Fruit fly (Drosophila melanogaster) whole organism, embryonic: ENCODE measurements around the gene CG6163.

Source experiments
- CG12299 ChIP-seq: fragments of 200-800 bp; sonication (Bioruptor generic); optimal IDR thresholded peaks from 2 replicates; lab custom pipeline; 2018; ENCODE audit warnings: missing biosample characterization, mild to moderate bottlenecking, missing genetic modification characterization
- CG5245 ChIP-seq: fragments of 200-800 bp; sonication (Bioruptor generic); optimal IDR thresholded peaks from 3 replicates; lab custom pipeline; 2016; ENCODE audit warnings: missing biosample characterization, missing genetic modification characterization
- CG8924 ChIP-seq: fragments of 200-800 bp; optimal IDR thresholded peaks from 3 replicates; lab custom pipeline; 2019; ENCODE audit warnings: missing biosample characterization, mild to moderate bottlenecking, missing genetic modification characterization, moderate library complexity
- Dip2 ChIP-seq: fragments of 200-800 bp; sonication (Bioruptor generic); IDR thresholded peaks from 2 replicates; pipeline ENCODE4 v1.3.6; 2022; ENCODE audit warnings: missing biosample characterization, missing genetic modification characterization
- Ets97D ChIP-seq: fragments of 200-800 bp; sonication (Bioruptor generic); optimal IDR thresholded peaks from 3 replicates; lab custom pipeline; 2016; ENCODE audit warnings: missing biosample characterization, missing genetic modification characterization
- NFAT ChIP-seq: fragments of 200-800 bp; sonication (Bioruptor generic); IDR thresholded peaks from 2 replicates; pipeline ENCODE4 v1.3.6; 2022; ENCODE audit warnings: missing biosample characterization, missing genetic modification characterization
- Tbp ChIP-seq: fragments of >200 bp; optimal IDR thresholded peaks from 2 replicates; lab custom pipeline; 2018; ENCODE audit warnings: missing biosample characterization, missing genetic modification characterization
- chinmo ChIP-seq: fragments of 200-800 bp; sonication (Bioruptor generic); IDR thresholded peaks from 4 replicates; pipeline ENCODE4 v1.3.6; 2022; ENCODE audit warnings: missing biosample characterization, missing genetic modification characterization; ENCODE audit not compliant: partially characterized antibody
- lab ChIP-seq: fragments of 200-800 bp; sonication (Bioruptor generic); optimal IDR thresholded peaks from 3 replicates; lab custom pipeline; 2017; ENCODE audit warnings: missing biosample characterization, missing genetic modification characterization, mild to moderate bottlenecking, moderate library complexity, missing genetic modification reagents

- TF ChIP-seq chinmo (GFP tag; lab: Robert Waterston, UW) (no peak), CG5245 (GFP tag; lab: Kevin White, UChicago) (peak; percentile 64), CG8924 (tag; lab: Kevin White, UChicago) (peak; percentile 86), Ets97D (no peak), lab (GFP tag; lab: Kevin White, UChicago) (peak; percentile 59), Tbp (GFP tag; lab: Kevin White, UChicago) (no peak), Dip2 (GFP tag; lab: Robert Waterston, UW) (no peak), CG12299 (tag; lab: Kevin White, UChicago) (peak; percentile 38), NFAT (GFP tag; lab: Robert Waterston, UW) (no peak)
These were observed 10.6 kb upstream of the CG6163 start for dm6 chr3L:11375304-11375703.
